Fruit fly (Drosophila melanogaster) Kc167 (cell line): ENCODE measurements around the gene CG18223.

Experiments used
- Myc ChIP-seq: fragments of >200 bp; optimal IDR thresholded peaks from 2 replicates; lab custom pipeline; 2017; ENCODE audit warnings: missing external identifiers
- Sin3A ChIP-seq: fragments of >200 bp; optimal IDR thresholded peaks from 2 replicates; lab custom pipeline; 2018; ENCODE audit warnings: missing external identifiers
- h ChIP-seq: fragments of >200 bp; optimal IDR thresholded peaks from 3 replicates; lab custom pipeline; 2018; ENCODE audit warnings: missing external identifiers
- insv ChIP-seq: fragments of >200 bp; optimal IDR thresholded peaks from 3 replicates; lab custom pipeline; 2018; ENCODE audit warnings: missing external identifiers
- psq ChIP-seq: fragments of >200 bp; optimal IDR thresholded peaks from 2 replicates; lab custom pipeline; 2017; ENCODE audit warnings: missing external identifiers
- ttk ChIP-seq: sonication (Bioruptor generic); optimal IDR thresholded peaks from 2 replicates; lab custom pipeline; 2017; ENCODE audit warnings: missing external identifiers

DNA sequence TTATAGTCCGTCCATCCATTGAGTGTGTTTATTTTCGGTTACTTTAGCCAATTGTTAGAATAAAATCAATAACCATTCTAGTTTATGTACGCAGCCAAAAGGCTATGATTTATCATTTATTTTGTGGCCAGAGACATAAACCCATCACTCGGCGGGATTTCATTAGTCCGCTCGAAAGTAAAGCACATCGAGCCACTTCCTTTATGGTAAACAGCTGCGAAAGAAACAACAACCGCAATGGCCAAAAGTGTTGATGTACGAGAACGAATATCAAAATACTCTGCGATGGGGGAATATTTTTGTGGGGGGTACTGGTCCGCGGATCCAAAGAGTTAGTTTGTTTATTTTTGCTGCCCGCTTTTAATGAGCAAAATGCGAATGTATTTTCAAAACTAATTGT lies 38.5 kb downstream of the CG18223 start:
- TF ChIP-seq psq (lab: Kevin White, UChicago): no peak
- no peak for TF ChIP-seq Myc
- TF ChIP-seq h (lab: Kevin White, UChicago): no peak
- no peak for TF ChIP-seq ttk (lab: Kevin White, UChicago)
- no peak for TF ChIP-seq Sin3A (lab: Kevin White, UChicago)
- no peak for TF ChIP-seq insv (lab: Kevin White, UChicago)
